Fruit fly (Drosophila melanogaster) whole organism, embryonic: Measurements from ENCODE around the gene a10.

Experiments
- CG10565 ChIP-seq: fragments of 200-800 bp; sonication (Bioruptor generic); optimal IDR thresholded peaks from 3 replicates; lab custom pipeline; 2016; ENCODE audit warnings: missing biosample characterization, mild to moderate bottlenecking, missing genetic modification characterization
- CG11398 ChIP-seq: fragments of 200-800 bp; sonication (Bioruptor generic); optimal IDR thresholded peaks from 2 replicates; lab custom pipeline; 2016; ENCODE audit warnings: missing biosample characterization, missing genetic modification characterization
- CG1233 ChIP-seq: fragments of 200-800 bp; sonication (Bioruptor generic); optimal IDR thresholded peaks from 4 replicates; lab custom pipeline; 2018; ENCODE audit warnings: missing biosample characterization, mild to moderate bottlenecking, missing genetic modification characterization
- CG14441 ChIP-seq: fragments of 200-800 bp; sonication (Bioruptor generic); IDR thresholded peaks from 2 replicates; pipeline ENCODE4 v1.3.6; 2022; ENCODE audit warnings: missing biosample characterization, missing genetic modification characterization
- CG14860 ChIP-seq: fragments of 200-800 bp; sonication (Bioruptor generic); IDR thresholded peaks from 3 replicates; pipeline ENCODE4 v1.3.6; 2022; ENCODE audit warnings: missing biosample characterization, missing genetic modification characterization; ENCODE audit not compliant: partially characterized antibody
- CG15269 ChIP-seq: fragments of 200-800 bp; sonication (Bioruptor generic); optimal IDR thresholded peaks from 2 replicates; lab custom pipeline; 2018; ENCODE audit warnings: missing biosample characterization, mild to moderate bottlenecking, missing genetic modification characterization, moderate library complexity
- CG15601 ChIP-seq: fragments of 200-800 bp; sonication (Bioruptor generic); optimal IDR thresholded peaks from 3 replicates; lab custom pipeline; 2019; ENCODE audit warnings: missing biosample characterization, mild to moderate bottlenecking, missing genetic modification characterization, moderate library complexity
- CG17568 ChIP-seq: fragments of 200-800 bp; sonication (Bioruptor generic); optimal IDR thresholded peaks from 2 replicates; lab custom pipeline; 2018; ENCODE audit warnings: missing biosample characterization, mild to moderate bottlenecking, missing genetic modification characterization, moderate library complexity
- CG1832 ChIP-seq: fragments of 200-800 bp; sonication (Bioruptor generic); optimal IDR thresholded peaks from 2 replicates; lab custom pipeline; 2017; ENCODE audit warnings: missing biosample characterization, mild to moderate bottlenecking, missing genetic modification characterization, inconsistent platforms
- CG2875 ChIP-seq: fragments of 200-800 bp; sonication (Bioruptor generic); optimal IDR thresholded peaks from 2 replicates; lab custom pipeline; 2017; ENCODE audit warnings: missing biosample characterization, mild to moderate bottlenecking, missing genetic modification characterization, missing genetic modification reagents
- CG3838 ChIP-seq: fragments of 200-800 bp; sonication (Bioruptor generic); optimal IDR thresholded peaks from 3 replicates; lab custom pipeline; 2016; ENCODE audit warnings: missing biosample characterization, missing genetic modification characterization
- CG6813 ChIP-seq: fragments of 200-800 bp; sonication (Bioruptor generic); optimal IDR thresholded peaks from 2 replicates; lab custom pipeline; 2017; ENCODE audit warnings: missing biosample characterization, missing genetic modification characterization, mild to moderate bottlenecking, moderate library complexity, missing genetic modification reagents
- D19B ChIP-seq: fragments of 200-800 bp; sonication (Bioruptor generic); optimal IDR thresholded peaks from 2 replicates; lab custom pipeline; 2017; ENCODE audit warnings: missing biosample characterization, mild to moderate bottlenecking, missing genetic modification characterization
- E2f2 ChIP-seq: fragments of 200-800 bp; sonication (Bioruptor generic); IDR thresholded peaks from 2 replicates; pipeline ENCODE4 v1.3.6; 2022; ENCODE audit warnings: missing biosample characterization, missing genetic modification characterization
- ERR ChIP-seq: fragments of 200-800 bp; sonication (Bioruptor generic); optimal IDR thresholded peaks from 2 replicates; lab custom pipeline; 2016; ENCODE audit warnings: missing biosample characterization, missing genetic modification characterization
- GATAe ChIP-seq: fragments of 200-800 bp; sonication (Bioruptor generic); conservative IDR thresholded peaks from 2 replicates; pipeline ENCODE4 v1.3.6; 2022; ENCODE audit warnings: missing biosample characterization, missing genetic modification characterization
- Gsc ChIP-seq: fragments of 200-800 bp; sonication (Bioruptor generic); IDR thresholded peaks from 2 replicates; pipeline ENCODE4 v1.3.6; 2022; ENCODE audit warnings: missing biosample characterization, missing genetic modification characterization
- H15 ChIP-seq: fragments of 200-800 bp; sonication (Bioruptor generic); IDR thresholded peaks from 3 replicates; pipeline ENCODE4 v1.3.6; 2022; ENCODE audit warnings: missing biosample characterization, missing genetic modification characterization
- H2.0 ChIP-seq: fragments of 200-800 bp; sonication (Bioruptor generic); IDR thresholded peaks from 2 replicates; pipeline ENCODE4 v1.3.6; 2022; ENCODE audit warnings: missing biosample characterization, missing genetic modification characterization
- Hey ChIP-seq: fragments of 200-800 bp; sonication (Bioruptor generic); optimal IDR thresholded peaks from 3 replicates; lab custom pipeline; 2018; ENCODE audit warnings: missing biosample characterization, mild to moderate bottlenecking, missing genetic modification characterization
- Hr51 ChIP-seq, 2 experiments: fragments of 200-800 bp; sonication (Bioruptor generic); optimal IDR thresholded peaks; 2 replicates in 1 of 2; 3 replicates in 1 of 2; lab custom pipeline; 2016 to 2018; ENCODE audit warnings: missing biosample characterization in 2 of 2, missing genetic modification characterization in 2 of 2, mild to moderate bottlenecking in 1 of 2, moderate library complexity in 1 of 2
- MESR4 ChIP-seq: fragments of 200-800 bp; sonication (Bioruptor generic); optimal IDR thresholded peaks from 2 replicates; lab custom pipeline; 2018; ENCODE audit warnings: missing biosample characterization, mild to moderate bottlenecking, missing genetic modification characterization, moderate library complexity
- Mes4 ChIP-seq: fragments of 200-800 bp; sonication (Bioruptor generic); optimal IDR thresholded peaks from 2 replicates; lab custom pipeline; 2016; ENCODE audit warnings: missing biosample characterization, missing genetic modification characterization
- Nf-YB ChIP-seq: fragments of 200-800 bp; sonication (Bioruptor generic); optimal IDR thresholded peaks from 3 replicates; lab custom pipeline; 2019; ENCODE audit warnings: missing biosample characterization, mild to moderate bottlenecking, missing genetic modification characterization, moderate library complexity
- Nf-YC ChIP-seq: fragments of 200-800 bp; optimal IDR thresholded peaks from 3 replicates; lab custom pipeline; 2019; ENCODE audit warnings: missing biosample characterization, mild to moderate bottlenecking, missing genetic modification characterization, moderate library complexity
- Sox100B ChIP-seq: fragments of 200-800 bp; sonication (Bioruptor generic); optimal IDR thresholded peaks from 3 replicates; lab custom pipeline; 2018; ENCODE audit warnings: missing biosample characterization, mild to moderate bottlenecking, missing genetic modification characterization
- Sox102F ChIP-seq: fragments of 200-800 bp; sonication (Bioruptor generic); optimal IDR thresholded peaks from 2 replicates; lab custom pipeline; 2018; ENCODE audit warnings: missing biosample characterization, mild to moderate bottlenecking, missing genetic modification characterization, moderate library complexity
- Taf1 ChIP-seq: fragments of 200-800 bp; sonication (Bioruptor generic); IDR thresholded peaks from 2 replicates; pipeline ENCODE4 v1.3.6; 2022; ENCODE audit warnings: missing biosample characterization, missing genetic modification characterization
- bcd ChIP-seq: fragments of 200-800 bp; sonication (Bioruptor generic); optimal IDR thresholded peaks from 2 replicates; lab custom pipeline; 2017; ENCODE audit warnings: missing biosample characterization, mild to moderate bottlenecking, missing genetic modification characterization
- bsh ChIP-seq, 2 experiments: fragments of 200-800 bp; sonication (Bioruptor generic); optimal IDR thresholded peaks; 2 replicates each; lab custom pipeline; 2017 to 2018; ENCODE audit warnings: mild to moderate bottlenecking in 2 of 2, missing biosample characterization in 2 of 2, missing genetic modification characterization in 2 of 2, moderate library complexity in 1 of 2
- chinmo ChIP-seq: fragments of 200-800 bp; sonication (Bioruptor generic); IDR thresholded peaks from 4 replicates; pipeline ENCODE4 v1.3.6; 2022; ENCODE audit warnings: missing biosample characterization, missing genetic modification characterization; ENCODE audit not compliant: partially characterized antibody
- dan ChIP-seq: fragments of 200-800 bp; sonication (Bioruptor generic); IDR thresholded peaks from 2 replicates; pipeline ENCODE4 v1.3.6; 2022; ENCODE audit warnings: missing biosample characterization, missing genetic modification characterization
- dysf ChIP-seq: fragments of 200-800 bp; sonication (Bioruptor generic); IDR thresholded peaks from 3 replicates; pipeline ENCODE4 v1.3.6; 2022; ENCODE audit warnings: missing biosample characterization, missing genetic modification characterization
- en ChIP-seq: fragments of 200-800 bp; sonication (Bioruptor generic); optimal IDR thresholded peaks from 2 replicates; lab custom pipeline; 2016; ENCODE audit warnings: missing biosample characterization, missing genetic modification characterization
- esg ChIP-seq: fragments of 200-800 bp; sonication (Bioruptor generic); conservative IDR thresholded peaks from 2 replicates; pipeline ENCODE4 v1.3.6; 2022; ENCODE audit warnings: missing biosample characterization, missing genetic modification characterization
- hb ChIP-seq: fragments of 200-800 bp; sonication (Bioruptor generic); IDR thresholded peaks from 3 replicates; pipeline ENCODE4 v1.3.6; 2022; ENCODE audit warnings: missing biosample characterization, missing genetic modification characterization; ENCODE audit not compliant: partially characterized antibody
- jumu ChIP-seq: fragments of 200-800 bp; sonication (Bioruptor generic); optimal IDR thresholded peaks from 3 replicates; lab custom pipeline; 2016; ENCODE audit warnings: missing biosample characterization, missing genetic modification characterization
- kah ChIP-seq: fragments of 200-800 bp; sonication (Bioruptor generic); optimal IDR thresholded peaks from 2 replicates; lab custom pipeline; 2018; ENCODE audit warnings: missing biosample characterization, mild to moderate bottlenecking, missing genetic modification characterization
- klu ChIP-seq: fragments of 200-800 bp; sonication (Bioruptor generic); IDR thresholded peaks from 2 replicates; pipeline ENCODE4 v1.3.6; 2022; ENCODE audit warnings: missing biosample characterization, missing genetic modification characterization
- lilli ChIP-seq: fragments of 200-800 bp; sonication (Bioruptor generic); optimal IDR thresholded peaks from 3 replicates; lab custom pipeline; 2016; ENCODE audit warnings: missing biosample characterization, missing genetic modification characterization
- lmd ChIP-seq: fragments of 200-800 bp; sonication (Bioruptor generic); IDR thresholded peaks from 2 replicates; pipeline ENCODE4 v1.3.6; 2022; ENCODE audit warnings: missing biosample characterization, missing genetic modification characterization
- nom ChIP-seq: fragments of 200-800 bp; sonication (Bioruptor generic); optimal IDR thresholded peaks from 2 replicates; lab custom pipeline; 2017; ENCODE audit warnings: missing biosample characterization, missing genetic modification characterization, mild to moderate bottlenecking, moderate library complexity, missing genetic modification reagents
- p53 ChIP-seq: fragments of 200-800 bp; sonication (Bioruptor generic); optimal IDR thresholded peaks from 2 replicates; lab custom pipeline; 2016; ENCODE audit warnings: missing biosample characterization, missing genetic modification characterization
- row ChIP-seq: fragments of 200-800 bp; sonication (Bioruptor generic); IDR thresholded peaks from 3 replicates; pipeline ENCODE4 v1.3.6; 2022; ENCODE audit warnings: missing biosample characterization, missing genetic modification characterization
- salm ChIP-seq: fragments of 200-800 bp; sonication (Bioruptor generic); optimal IDR thresholded peaks from 2 replicates; lab custom pipeline; 2018; ENCODE audit warnings: missing biosample characterization, mild to moderate bottlenecking, missing genetic modification characterization
- sens ChIP-seq: fragments of 200-800 bp; sonication (Bioruptor generic); peaks from one replicate; lab custom pipeline; 2016; ENCODE audit warnings: missing biosample characterization, missing genetic modification characterization
- twi ChIP-seq: fragments of 200-800 bp; optimal IDR thresholded peaks from 2 replicates; lab custom pipeline; 2019; ENCODE audit warnings: missing biosample characterization, mild to moderate bottlenecking, missing genetic modification characterization, moderate library complexity
- wek ChIP-seq: fragments of 200-800 bp; sonication (Bioruptor generic); optimal IDR thresholded peaks from 3 replicates; lab custom pipeline; 2018; ENCODE audit warnings: missing biosample characterization, mild to moderate bottlenecking, missing genetic modification characterization, moderate library complexity
- yki ChIP-seq: fragments of >200 bp; optimal IDR thresholded peaks from 3 replicates; lab custom pipeline; 2018

The a10 gene

DNA sequence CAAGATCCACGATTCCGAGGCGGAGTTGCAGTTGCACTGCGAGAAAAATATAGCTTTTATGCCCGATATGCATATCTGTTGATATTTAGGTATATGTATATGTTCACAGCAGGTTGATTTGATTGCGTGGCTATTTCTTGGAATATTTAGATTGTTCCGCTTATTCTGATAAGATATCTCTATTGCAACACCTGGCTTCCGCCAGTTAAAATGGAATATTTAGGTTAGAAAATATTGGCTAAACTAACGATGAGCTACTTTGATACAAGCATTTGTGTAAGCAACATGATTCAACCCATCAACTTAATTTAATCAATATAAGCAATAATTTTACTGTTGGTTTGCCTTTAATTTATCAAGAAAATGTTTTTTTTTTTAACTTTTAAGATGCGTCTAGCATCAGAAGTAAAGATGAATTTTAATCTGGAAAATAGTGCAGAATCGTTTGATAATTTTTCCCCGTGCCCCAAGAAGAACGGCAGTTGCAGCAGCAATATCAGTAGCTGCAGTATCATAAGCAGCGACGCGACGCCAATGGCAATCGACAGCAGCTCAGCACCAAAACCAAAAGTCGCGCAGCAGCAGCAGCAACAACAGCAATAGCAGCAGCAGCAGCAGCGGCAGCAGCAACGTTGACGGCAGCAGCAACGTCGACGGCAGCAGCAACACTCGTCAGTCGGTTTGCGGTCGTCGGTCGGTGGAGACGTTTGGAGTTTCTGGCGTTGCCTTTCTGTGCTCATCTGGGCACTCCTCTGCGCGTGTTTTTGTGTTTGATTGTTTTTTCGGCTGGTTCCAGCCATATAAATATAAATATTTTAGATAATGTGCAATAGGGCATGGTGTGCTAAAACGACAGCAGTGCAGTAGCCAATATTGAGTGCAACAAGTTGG is 47.7 kb downstream of the a10 start (continued):
- TF ChIP-seq H15 (GFP tag; lab: Robert Waterston, UW) (no peak), Nf-YC (tag; lab: Kevin White, UChicago) (no peak), hb (no peak), CG17568 (GFP tag; lab: Kevin White, UChicago) (no peak), Sox100B (GFP tag; lab: Kevin White, UChicago) (peak; percentile 32), E2f2 (GFP tag; lab: Robert Waterston, UW) (no peak), GATAe (GFP tag; lab: Robert Waterston, UW) (no peak), CG11398 (GFP tag; lab: Kevin White, UChicago) (no peak), p53 (GFP tag; lab: Kevin White, UChicago) (no peak), en (GFP tag; lab: Kevin White, UChicago) (no peak), CG1832 (GFP tag; lab: Kevin White, UChicago) (no peak), Hey (no peak), Nf-YB (GFP tag; lab: Kevin White, UChicago) (no peak), esg (GFP tag; lab: Robert Waterston, UW) (no peak), CG15269 (tag; lab: Kevin White, UChicago) (no peak), twi (tag; lab: Kevin White, UChicago) (no peak), wek (GFP tag; lab: Kevin White, UChicago) (no peak), Mes4 (GFP tag; lab: Kevin White, UChicago) (no peak), ERR (no peak), kah (GFP tag; lab: Kevin White, UChicago) (no peak), CG2875 (GFP tag; lab: Kevin White, UChicago) (no peak), Sox102F (GFP tag; lab: Kevin White, UChicago) (no peak), dan (GFP tag; lab: Robert Waterston, UW) (no peak), yki (lab: Kevin White, UChicago) (no peak), bcd (no peak), Taf1 (GFP tag; lab: Robert Waterston, UW) (no peak), sens (GFP tag; lab: Kevin White, UChicago) (peak; percentile 75), CG1233 (GFP tag; lab: Kevin White, UChicago) (no peak), nom (GFP tag; lab: Kevin White, UChicago) (peak; percentile 48), CG3838 (GFP tag; lab: Kevin White, UChicago) (no peak), H2.0 (no peak), row (GFP tag; lab: Robert Waterston, UW) (no peak), Gsc (GFP tag; lab: Robert Waterston, UW) (no peak), MESR4 (no peak), D19B (no peak), CG15601 (tag; lab: Kevin White, UChicago) (no peak), lmd (GFP tag; lab: Robert Waterston, UW) (no peak), CG6813 (GFP tag; lab: Kevin White, UChicago) (no peak), jumu (GFP tag; lab: Kevin White, UChicago) (no peak), dysf (GFP tag; lab: Robert Waterston, UW) (no peak), salm (tag; lab: Kevin White, UChicago) (no peak), CG14860 (GFP tag; lab: Robert Waterston, UW) (0 out of 3 replicates have a peak, but pooled peaks have one; percentile 41), CG10565 (GFP tag; lab: Kevin White, UChicago) (no peak), chinmo (GFP tag; lab: Robert Waterston, UW) (peak; percentile 86; the same call in 2 of the 4 replicates), klu (GFP tag; lab: Robert Waterston, UW) (no peak), CG14441 (GFP tag; lab: Robert Waterston, UW) (no peak), lilli (GFP tag; lab: Kevin White, UChicago) (no peak), Hr51 (GFP tag; optimal IDR thresholded peaks at IDR 0.05; lab: Kevin White, UChicago) (no peak), bsh (GFP tag; optimal IDR thresholded peaks at IDR 0.05; lab: Kevin White, UChicago) (peak in 1 of 2 experiments; percentile 77)
